Fruit fly (Drosophila melanogaster) whole organism, pupa: ENCODE measurements around the gene disp.
A peak's percentile ranks its signal among the peaks of the same experiment; 100 is the strongest.

Source experiments
- CG10348 ChIP-seq: fragments of 200-800 bp; sonication (Bioruptor generic); IDR thresholded peaks from 2 replicates; pipeline ENCODE4 v1.3.6; 2022; ENCODE audit warnings: missing biosample characterization, missing genetic modification characterization
- CG12605 ChIP-seq: fragments of 200-800 bp; sonication (Bioruptor generic); IDR thresholded peaks from 2 replicates; pipeline ENCODE4 v1.3.6; 2022; ENCODE audit warnings: missing biosample characterization, missing genetic modification characterization
- CG13204 ChIP-seq: fragments of 200-800 bp; sonication (Bioruptor generic); optimal IDR thresholded peaks from 2 replicates; lab custom pipeline; 2018; ENCODE audit warnings: missing biosample characterization, mild to moderate bottlenecking, missing genetic modification characterization, moderate library complexity
- CG14655 ChIP-seq: fragments of 200-800 bp; sonication (Bioruptor generic); optimal IDR thresholded peaks from 3 replicates; lab custom pipeline; 2017; ENCODE audit warnings: mild to moderate bottlenecking, missing biosample characterization, missing genetic modification reagents, missing genetic modification characterization
- CG15710 ChIP-seq: fragments of 200-800 bp; sonication (Bioruptor generic); optimal IDR thresholded peaks from 2 replicates; lab custom pipeline; 2018; ENCODE audit warnings: missing biosample characterization, mild to moderate bottlenecking, missing genetic modification characterization, moderate library complexity
- CG17806 ChIP-seq: fragments of 200-800 bp; sonication (Bioruptor generic); optimal IDR thresholded peaks from 2 replicates; lab custom pipeline; 2018; ENCODE audit warnings: missing biosample characterization, mild to moderate bottlenecking, missing genetic modification characterization, moderate library complexity
- CG32121 ChIP-seq: fragments of 200-800 bp; sonication (Bioruptor generic); IDR thresholded peaks from 2 replicates; pipeline ENCODE4 v1.3.6; 2022; ENCODE audit warnings: missing biosample characterization, missing genetic modification characterization
- CG34367 ChIP-seq: fragments of 200-800 bp; sonication (Bioruptor generic); optimal IDR thresholded peaks from 2 replicates; lab custom pipeline; 2018; ENCODE audit warnings: missing biosample characterization, mild to moderate bottlenecking, missing genetic modification characterization
- CG4496 ChIP-seq: fragments of 200-800 bp; sonication (Bioruptor generic); IDR thresholded peaks from 3 replicates; pipeline ENCODE4 v1.3.6; 2022; ENCODE audit warnings: missing biosample characterization, missing genetic modification characterization
- CG8159 ChIP-seq: fragments of 200-800 bp; sonication (Bioruptor generic); optimal IDR thresholded peaks from 3 replicates; lab custom pipeline; 2018; ENCODE audit warnings: missing biosample characterization, mild to moderate bottlenecking, missing genetic modification characterization, moderate library complexity
- CG8301 ChIP-seq: fragments of 200-800 bp; sonication (Bioruptor generic); optimal IDR thresholded peaks from 2 replicates; lab custom pipeline; 2018; ENCODE audit warnings: missing biosample characterization, mild to moderate bottlenecking, missing genetic modification characterization
- CG9948 ChIP-seq: fragments of 200-800 bp; sonication (Bioruptor generic); optimal IDR thresholded peaks from 2 replicates; lab custom pipeline; 2018; ENCODE audit warnings: missing biosample characterization, mild to moderate bottlenecking, missing genetic modification characterization, moderate library complexity
- D1 ChIP-seq: fragments of 200-800 bp; sonication (Bioruptor generic); optimal IDR thresholded peaks from 2 replicates; lab custom pipeline; 2018; ENCODE audit warnings: missing biosample characterization, mild to moderate bottlenecking, missing genetic modification characterization, moderate library complexity
- EcR ChIP-seq: fragments of 200-800 bp; sonication (Bioruptor generic); optimal IDR thresholded peaks from 3 replicates; lab custom pipeline; 2019; ENCODE audit warnings: missing biosample characterization, missing genetic modification characterization, mild to moderate bottlenecking, moderate library complexity, missing genetic modification reagents
- Ets98B ChIP-seq: fragments of 200-800 bp; sonication (Bioruptor generic); IDR thresholded peaks from 2 replicates; pipeline ENCODE4 v1.3.6; 2022; ENCODE audit warnings: missing biosample characterization, missing genetic modification characterization
- Pif1A ChIP-seq: fragments of 200-800 bp; sonication (Bioruptor generic); optimal IDR thresholded peaks from 3 replicates; lab custom pipeline; 2016; ENCODE audit warnings: missing biosample characterization, missing genetic modification characterization
- Pif1B ChIP-seq: fragments of 200-800 bp; sonication (Bioruptor generic); optimal IDR thresholded peaks from 3 replicates; lab custom pipeline; 2016; ENCODE audit warnings: missing biosample characterization, missing genetic modification characterization
- Snoo ChIP-seq: fragments of 200-800 bp; sonication (Bioruptor generic); optimal IDR thresholded peaks from 3 replicates; lab custom pipeline; 2017; ENCODE audit warnings: missing biosample characterization, mild to moderate bottlenecking, missing genetic modification characterization, inconsistent platforms
- fd96Ca ChIP-seq: fragments of 200-800 bp; sonication (Bioruptor generic); IDR thresholded peaks from 3 replicates; pipeline ENCODE4 v1.3.6; 2022; ENCODE audit warnings: missing biosample characterization, missing genetic modification characterization
- gl ChIP-seq: fragments of 200-800 bp; sonication (Bioruptor generic); optimal IDR thresholded peaks from 2 replicates; lab custom pipeline; 2018; ENCODE audit warnings: missing biosample characterization, mild to moderate bottlenecking, missing genetic modification characterization
- rn ChIP-seq: fragments of 200-800 bp; sonication (Bioruptor generic); IDR thresholded peaks from 2 replicates; pipeline ENCODE4 v1.3.6; 2022; ENCODE audit warnings: missing biosample characterization, missing genetic modification characterization

Gene disp

dm6 chr3R:5860736-5861217 is 4.7 kb upstream of the disp start:
- TF ChIP-seq EcR (no peak), Pif1A (GFP tag; lab: Kevin White, UChicago) (no peak), CG14655 (no peak), CG17806 (tag; lab: Kevin White, UChicago) (no peak), CG4496 (GFP tag; lab: Robert Waterston, UW) (no peak), D1 (no peak), CG8301 (no peak), CG34367 (tag; lab: Kevin White, UChicago) (no peak), gl (no peak), CG32121 (GFP tag; lab: Robert Waterston, UW) (no peak), CG10348 (GFP tag; lab: Robert Waterston, UW) (no peak), Pif1B (no peak), Ets98B (GFP tag; lab: Robert Waterston, UW) (no peak), fd96Ca (GFP tag; lab: Robert Waterston, UW) (no peak), CG13204 (no peak), CG12605 (GFP tag; lab: Robert Waterston, UW) (no peak), CG15710 (tag; lab: Kevin White, UChicago) (no peak), Snoo (tag; lab: Kevin White, UChicago) (no peak)
- TF ChIP-seq, all 21 proteins: peak for 0

- TF ChIP-seq CG14655 (no peak), Ets98B (GFP tag; lab: Robert Waterston, UW) (no peak), CG8159 (no peak), CG8301 (no peak), CG34367 (tag; lab: Kevin White, UChicago) (no peak), Pif1A (GFP tag; lab: Kevin White, UChicago) (no peak), CG17806 (tag; lab: Kevin White, UChicago) (no peak), CG12605 (GFP tag; lab: Robert Waterston, UW) (no peak), D1 (no peak), CG4496 (GFP tag; lab: Robert Waterston, UW) (no peak), fd96Ca (GFP tag; lab: Robert Waterston, UW) (no peak), Pif1B (no peak), gl (no peak), CG9948 (tag; lab: Kevin White, UChicago) (no peak), CG13204 (no peak), CG32121 (GFP tag; lab: Robert Waterston, UW) (no peak)
- TF ChIP-seq, all 21 proteins: peak for 0
Observed at dm6 chr3R:5853032-5853431, 3.1 kb downstream of the disp start, which contains the start of gene CG34287. CG34287 (plus strand) TSS chr3R:5853332.

dm6 chr3R:5846570-5847270 is 9.4 kb downstream of the disp start, which contains the start of gene CG14676:
CG14676 (plus strand) TSS chr3R:5847220.
- TF ChIP-seq CG12605 (GFP tag; lab: Robert Waterston, UW) = no peak
- TF ChIP-seq, all 21 proteins: peak for 0

- TF ChIP-seq CG12605 (GFP tag; lab: Robert Waterston, UW) (no peak), Pif1B (no peak), rn (no peak), EcR (no peak), CG13204 (no peak), gl (no peak), CG14655 (no peak), D1 (no peak), Snoo (tag; lab: Kevin White, UChicago) (no peak)
Observed at dm6 chr3R:5843516-5843915, 12.6 kb downstream of the disp start.

dm6 chr3R:5841290-5841689 is 14.8 kb downstream of the disp start:
- TF ChIP-seq CG12605 (GFP tag; lab: Robert Waterston, UW) = no peak

- no peak for TF ChIP-seq CG15710 (tag; lab: Kevin White, UChicago)
- TF ChIP-seq CG13204 = no peak
Observed at dm6 chr3R:5840870-5841269, 15.2 kb downstream of the disp start, which contains the start of gene CG1213. CG1213 (plus strand) TSS chr3R:5841170.

dm6 chr3R:5838683-5839365 is 17.3 kb downstream of the disp start:
- TF ChIP-seq CG34367 (tag; lab: Kevin White, UChicago) = peak; percentile 51
- TF ChIP-seq Pif1B = peak; percentile 33
- peak; percentile 35; the same call in 1 of the 3 replicates for TF ChIP-seq CG4496 (GFP tag; lab: Robert Waterston, UW)
- peak; percentile 69 for TF ChIP-seq Pif1A (GFP tag; lab: Kevin White, UChicago)
- peak; percentile 8 for TF ChIP-seq CG17806 (tag; lab: Kevin White, UChicago)
- peak; percentile 29 for TF ChIP-seq CG14655
- no peak for TF ChIP-seq gl
- no peak for TF ChIP-seq CG13204
